Worm (Caenorhabditis elegans): ENCODE measurements around the gene ZK757.1.

DNA sequence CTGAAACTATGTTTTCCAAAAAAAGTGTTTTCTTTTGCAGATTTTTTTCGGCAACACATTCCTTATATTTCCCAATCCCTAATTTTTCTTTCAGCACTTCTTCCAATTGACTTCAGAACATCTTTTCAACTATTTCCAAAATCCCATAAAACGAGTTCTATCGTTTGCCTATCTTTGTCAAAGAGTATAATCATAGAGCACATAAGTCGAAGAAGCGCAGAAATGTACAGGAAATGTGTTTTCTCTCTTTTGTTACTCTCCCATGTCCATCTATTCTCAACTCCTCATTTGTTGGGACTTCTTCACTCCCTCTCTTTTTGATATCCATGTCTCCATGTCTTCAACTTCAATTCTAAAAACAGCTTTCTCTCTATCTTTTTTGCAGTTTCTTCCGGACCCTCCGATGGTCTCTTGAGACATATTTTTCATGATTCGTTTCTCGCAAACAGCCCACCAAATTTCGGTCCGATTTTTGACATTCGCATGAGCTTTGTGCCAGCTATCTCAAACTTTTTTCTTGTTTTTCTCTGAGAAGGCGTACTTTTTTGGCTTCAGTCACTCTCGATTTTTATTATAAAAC is 10.6 kb downstream of the ZK757.1 start, which contains the start of gene twk-48:
- TF ChIP-seq C04F5.9 (tag; optimal IDR thresholded peaks at IDR 0.05) (no peak), isw-1 (GFP tag; IDR thresholded peaks at IDR 0.05) (no peak), skn-1 (tag; optimal IDR thresholded peaks at IDR 0.05) (no peak), egl-27 (tag; optimal IDR thresholded peaks at IDR 0.05) (no peak), nhr-28 (tag; optimal IDR thresholded peaks at IDR 0.05) (no peak), ztf-11 (tag; optimal IDR thresholded peaks at IDR 0.05) (no peak), lir-3 (tag; optimal IDR thresholded peaks at IDR 0.05; ENCODE audit: poor library complexity) (no peak), mdl-1 (tag; optimal IDR thresholded peaks at IDR 0.05) (no peak), nhr-19 (GFP tag; conservative IDR thresholded peaks at IDR 0.05) (no peak), aly-2 (tag; optimal IDR thresholded peaks at IDR 0.05) (no peak), lsy-2 (tag; optimal IDR thresholded peaks at IDR 0.05) (no peak), alr-1 (tag; optimal IDR thresholded peaks at IDR 0.05; ENCODE audit: borderline replicate concordance) (no peak)
